Fruit fly (Drosophila melanogaster): Measurements from ENCODE around the gene CG17834.

dm6 chr2L:8552472-8552871, 23.5 kb downstream of the CG17834 start:
- TF ChIP-seq CG8478 (optimal IDR thresholded peaks at IDR 0.05) (no peak), CTCF (optimal IDR thresholded peaks at IDR 0.05) (no peak)
